Fruit fly (Drosophila melanogaster): Measurements from ENCODE around the gene CG18095.

CG18095 gene

dm6 chr2L:14024051-14024745, 7.1 kb downstream of the CG18095 start:
- TF ChIP-seq Dll (optimal IDR thresholded peaks at IDR 0.05) (no peak), CG8478 (optimal IDR thresholded peaks at IDR 0.05) (no peak), EcR (GFP tag; optimal IDR thresholded peaks at IDR 0.05) (no peak), psq (optimal IDR thresholded peaks at IDR 0.05) (no peak), usp (GFP tag; optimal IDR thresholded peaks at IDR 0.05) (no peak), pan (optimal IDR thresholded peaks at IDR 0.05) (no peak)

- TF ChIP-seq Dll (optimal IDR thresholded peaks at IDR 0.05) (no peak), EcR (GFP tag; optimal IDR thresholded peaks at IDR 0.05) (no peak), psq (optimal IDR thresholded peaks at IDR 0.05) (no peak), CG8478 (optimal IDR thresholded peaks at IDR 0.05) (no peak), usp (GFP tag; optimal IDR thresholded peaks at IDR 0.05) (no peak), pan (optimal IDR thresholded peaks at IDR 0.05) (no peak)
Measured at dm6 chr2L:14023136-14024050, 7.9 kb downstream of the CG18095 start.

- TF ChIP-seq CG8478 (optimal IDR thresholded peaks at IDR 0.05) (no peak), pan (optimal IDR thresholded peaks at IDR 0.05) (no peak), psq (optimal IDR thresholded peaks at IDR 0.05) (no peak), Dll (optimal IDR thresholded peaks at IDR 0.05) (no peak)
Measured at dm6 chr2L:14022130-14022735, 9.1 kb downstream of the CG18095 start.

dm6 chr2L:14021646-14022129, 9.7 kb downstream of the CG18095 start:
- TF ChIP-seq Dll (optimal IDR thresholded peaks at IDR 0.05), result no peak
- TF ChIP-seq pan (optimal IDR thresholded peaks at IDR 0.05), result no peak
- no peak for TF ChIP-seq psq (optimal IDR thresholded peaks at IDR 0.05)
- no peak for TF ChIP-seq usp (GFP tag; optimal IDR thresholded peaks at IDR 0.05)
- TF ChIP-seq EcR (GFP tag; optimal IDR thresholded peaks at IDR 0.05), result no peak
- TF ChIP-seq CG8478 (optimal IDR thresholded peaks at IDR 0.05), result no peak

dm6 chr2L:14020875-14021643, 10.3 kb downstream of the CG18095 start:
- TF ChIP-seq usp (GFP tag; optimal IDR thresholded peaks at IDR 0.05) (no peak), Dll (optimal IDR thresholded peaks at IDR 0.05) (no peak), pan (optimal IDR thresholded peaks at IDR 0.05) (peak; percentile 72), CG8478 (optimal IDR thresholded peaks at IDR 0.05) (no peak), psq (optimal IDR thresholded peaks at IDR 0.05) (no peak), EcR (GFP tag; optimal IDR thresholded peaks at IDR 0.05) (no peak)

dm6 chr2L:14020545-14020874, 10.8 kb downstream of the CG18095 start:
- TF ChIP-seq CG8478 (optimal IDR thresholded peaks at IDR 0.05), result peak; percentile 24
- no peak for TF ChIP-seq usp (GFP tag; optimal IDR thresholded peaks at IDR 0.05)

- TF ChIP-seq psq (optimal IDR thresholded peaks at IDR 0.05) (no peak), usp (GFP tag; optimal IDR thresholded peaks at IDR 0.05) (no peak), CG8478 (optimal IDR thresholded peaks at IDR 0.05) (no peak), EcR (GFP tag; optimal IDR thresholded peaks at IDR 0.05) (no peak), Dll (optimal IDR thresholded peaks at IDR 0.05) (no peak), pan (optimal IDR thresholded peaks at IDR 0.05) (no peak)
Measured at dm6 chr2L:14020108-14020507, 11.2 kb downstream of the CG18095 start, which contains the start of gene NimC3. NimC3 (minus strand) TSS chr2L:14020208.

- TF ChIP-seq CG8478 (optimal IDR thresholded peaks at IDR 0.05) (no peak), psq (optimal IDR thresholded peaks at IDR 0.05) (no peak), usp (GFP tag; optimal IDR thresholded peaks at IDR 0.05) (no peak), pan (optimal IDR thresholded peaks at IDR 0.05) (no peak), Dll (optimal IDR thresholded peaks at IDR 0.05) (no peak), EcR (GFP tag; optimal IDR thresholded peaks at IDR 0.05) (no peak)
Measured at dm6 chr2L:14019654-14020053, 11.7 kb downstream of the CG18095 start.

- no peak for TF ChIP-seq pan (optimal IDR thresholded peaks at IDR 0.05)
Measured at dm6 chr2L:14015109-14015508, 16.2 kb downstream of the CG18095 start.

- no peak for TF ChIP-seq psq (optimal IDR thresholded peaks at IDR 0.05)
- TF ChIP-seq usp (GFP tag; optimal IDR thresholded peaks at IDR 0.05), result no peak
- no peak for TF ChIP-seq pan (optimal IDR thresholded peaks at IDR 0.05)
Measured at dm6 chr2L:14013478-14013877, 17.9 kb downstream of the CG18095 start.

dm6 chr2L:14012304-14013054, 18.9 kb downstream of the CG18095 start, which contains the start of gene bgm:
bgm (plus strand) TSS chr2L:14013004.
- TF ChIP-seq CG8478 (optimal IDR thresholded peaks at IDR 0.05) (no peak), Dll (optimal IDR thresholded peaks at IDR 0.05) (no peak), pan (optimal IDR thresholded peaks at IDR 0.05) (no peak), psq (optimal IDR thresholded peaks at IDR 0.05) (no peak), usp (GFP tag; optimal IDR thresholded peaks at IDR 0.05) (no peak), EcR (GFP tag; optimal IDR thresholded peaks at IDR 0.05) (no peak)

All from whole organism.